Fruit fly (Drosophila melanogaster): ENCODE results near the gene CG2926.

Gene CG2926

dm6 chr3R:5568590-5568989, 19.6 kb downstream of the CG2926 start, which contains the start of the genes CG2931 and Rheb (continued):
- TF ChIP-seq CG7987 (GFP tag; optimal IDR thresholded peaks at IDR 0.05) (peak; percentile 16), CG15696 (tag; optimal IDR thresholded peaks at IDR 0.05) (peak; percentile 53), Poxn (GFP tag; IDR thresholded peaks at IDR 0.05) (no peak), ash1 (GFP tag; optimal IDR thresholded peaks at IDR 0.05) (no peak), NfI (GFP tag; optimal IDR thresholded peaks at IDR 0.05) (peak; percentile 69), CG11504 (tag; optimal IDR thresholded peaks at IDR 0.05) (no peak), NFAT (GFP tag; IDR thresholded peaks at IDR 0.05) (no peak), CG13123 (GFP tag; optimal IDR thresholded peaks at IDR 0.05) (peak; percentile 48), Dref (GFP tag; IDR thresholded peaks at IDR 0.05) (peak; percentile 63), CG15073 (GFP tag; optimal IDR thresholded peaks at IDR 0.05) (no peak), CG5180 (GFP tag; optimal IDR thresholded peaks at IDR 0.05) (no peak), nerfin-1 (tag; optimal IDR thresholded peaks at IDR 0.05) (peak; percentile 27), Abd-B (GFP tag; optimal IDR thresholded peaks at IDR 0.05) (peak; percentile 74), Hmr (GFP tag; optimal IDR thresholded peaks at IDR 0.05) (peak; percentile 69), CG33213 (GFP tag; optimal IDR thresholded peaks at IDR 0.05) (peak; percentile 60), CG6765 (GFP tag; optimal IDR thresholded peaks at IDR 0.05) (peak; percentile 33), CG10366 (GFP tag; IDR thresholded peaks at IDR 0.05) (peak; percentile 70), HLHmδ (GFP tag; optimal IDR thresholded peaks at IDR 0.05) (no peak), ham (GFP tag; IDR thresholded peaks at IDR 0.05) (no peak), CG14050 (GFP tag; IDR thresholded peaks at IDR 0.05) (no peak), CG1602 (GFP tag; optimal IDR thresholded peaks at IDR 0.05) (peak; percentile 68), seq (GFP tag; IDR thresholded peaks at IDR 0.05) (0 out of 2 replicates have a peak, but pooled peaks have one; percentile 47), stwl (tag; optimal IDR thresholded peaks at IDR 0.05) (peak; percentile 87), CG13424 (tag; optimal IDR thresholded peaks at IDR 0.05) (peak; percentile 75), CG10147 (GFP tag; optimal IDR thresholded peaks at IDR 0.05) (peak; percentile 23), usp (GFP tag; optimal IDR thresholded peaks at IDR 0.05) (no peak), CG31365 (tag; optimal IDR thresholded peaks at IDR 0.05) (no peak), tin (GFP tag; optimal IDR thresholded peaks at IDR 0.05) (peak; percentile 67), Sry-β (GFP tag; optimal IDR thresholded peaks at IDR 0.05) (peak; percentile 32), Stat92E (GFP tag; optimal IDR thresholded peaks at IDR 0.05) (no peak), CG32767 (GFP tag; IDR thresholded peaks at IDR 0.05) (0 out of 2 replicates have a peak, but pooled peaks have one; percentile 18), E2f2 (GFP tag; IDR thresholded peaks at IDR 0.05) (peak; percentile 51; the same call in 1 of the 2 replicates), caup (GFP tag; optimal IDR thresholded peaks at IDR 0.05; ENCODE audit: severe bottlenecking) (no peak), CG7372 (GFP tag; IDR thresholded peaks at IDR 0.05) (peak; percentile 24; the same call in 1 of the 2 replicates), CG1647 (GFP tag; optimal IDR thresholded peaks at IDR 0.05) (peak; percentile 63), bcd (GFP tag; optimal IDR thresholded peaks at IDR 0.05) (peak; percentile 42), CG13775 (GFP tag; optimal IDR thresholded peaks at IDR 0.05) (peak; percentile 70), esg (GFP tag; conservative IDR thresholded peaks at IDR 0.05) (peak; percentile 71), CG10654 (GFP tag; optimal IDR thresholded peaks at IDR 0.05) (peak; percentile 56), Meics (GFP tag; optimal IDR thresholded peaks at IDR 0.05) (peak; percentile 44), Rfx (GFP tag; IDR thresholded peaks at IDR 0.05) (peak; percentile 81), PHDP (tag; optimal IDR thresholded peaks at IDR 0.05) (peak; percentile 75), CG10431 (GFP tag; optimal IDR thresholded peaks at IDR 0.05) (peak; percentile 16), ase (GFP tag; IDR thresholded peaks at IDR 0.05) (peak; percentile 47; the same call in 2 of the 3 replicates), Myb (GFP tag; optimal IDR thresholded peaks at IDR 0.05) (peak; percentile 92), Xrp1 (GFP tag; IDR thresholded peaks at IDR 0.05) (peak; percentile 81), CG17802 (tag; optimal IDR thresholded peaks at IDR 0.05) (peak; percentile 100), hkb (optimal IDR thresholded peaks at IDR 0.05) (no peak), hkb (GFP tag; IDR thresholded peaks at IDR 0.05) (peak; percentile 68), CG14710 (tag; optimal IDR thresholded peaks at IDR 0.05) (peak; percentile 87), CG2712 (tag; optimal IDR thresholded peaks at IDR 0.05) (peak; percentile 78)
